In genomic region chr3R:13018284-13018900, dm6 we compare ENCODE assay signal across 2 fruit fly cellular contexts.
TF ChIP-seq lines count a peak whose summit lies in the region.

No protein-coding gene starts in this region.

TF ChIP-seq in whole organism, adult, 20 proteins besides CTCF, POLR2A, EP300 and RAD21 (continued from another document):
- TF ChIP-seq tj (GFP tag; optimal IDR thresholded peaks at IDR 0.05; lab: Kevin White, UChicago): no peak

TF ChIP-seq in whole organism, embryonic, 481 proteins besides CTCF, POLR2A, EP300 and RAD21 (continued from another document):
- TF ChIP-seq CG34224 (GFP tag; IDR thresholded peaks at IDR 0.05; lab: Robert Waterston, UW; ENCODE audit: partially characterized antibody) (no peak), CG16813 (GFP tag; IDR thresholded peaks at IDR 0.05; lab: Robert Waterston, UW; ENCODE audit: partially characterized antibody) (no peak), slbo (GFP tag; IDR thresholded peaks at IDR 0.05; lab: Robert Waterston, UW) (0 out of 2 replicates have a peak, but pooled peaks have one; percentile 12), kni (GFP tag; optimal IDR thresholded peaks at IDR 0.05; lab: Kevin White, UChicago) (no peak), rib (GFP tag; IDR thresholded peaks at IDR 0.05; lab: Robert Waterston, UW) (0 out of 2 replicates have a peak, but pooled peaks have one; percentile 10), CG8089 (GFP tag; optimal IDR thresholded peaks at IDR 0.05; lab: Kevin White, UChicago) (no peak), exex (tag; optimal IDR thresholded peaks at IDR 0.05; lab: Kevin White, UChicago) (peak; percentile 90), CG31224 (GFP tag; IDR thresholded peaks at IDR 0.05; lab: Robert Waterston, UW) (no peak), Lpt (GFP tag; optimal IDR thresholded peaks at IDR 0.05; lab: Kevin White, UChicago) (no peak), CG4854 (GFP tag; optimal IDR thresholded peaks at IDR 0.05; lab: Kevin White, UChicago) (no peak), crol (GFP tag; IDR thresholded peaks at IDR 0.05; lab: Robert Waterston, UW) (peak; percentile 21; the same call in 1 of the 2 replicates), sug (tag; optimal IDR thresholded peaks at IDR 0.05; lab: Kevin White, UChicago) (peak; percentile 94), wdn (GFP tag; IDR thresholded peaks at IDR 0.05; lab: Robert Waterston, UW) (no peak), cad (GFP tag; optimal IDR thresholded peaks at IDR 0.05; lab: Kevin White, UChicago) (no peak), Hand (GFP tag; optimal IDR thresholded peaks at IDR 0.05; lab: Kevin White, UChicago) (peak; percentile 1), zfh1 (GFP tag; IDR thresholded peaks at IDR 0.05; lab: Robert Waterston, UW) (no peak), Dbx (GFP tag; IDR thresholded peaks at IDR 0.05; lab: Robert Waterston, UW) (0 out of 3 replicates have a peak, but pooled peaks have one; percentile 43), grn (GFP tag; optimal IDR thresholded peaks at IDR 0.05; lab: Kevin White, UChicago) (peak; percentile 78), chinmo (GFP tag; IDR thresholded peaks at IDR 0.05; lab: Robert Waterston, UW; ENCODE audit: partially characterized antibody) (peak; percentile 60; the same call in 1 of the 4 replicates), ara (GFP tag; IDR thresholded peaks at IDR 0.05; lab: Robert Waterston, UW) (no peak), Pdp1 (GFP tag; optimal IDR thresholded peaks at IDR 0.05; lab: Kevin White, UChicago) (peak in 1 of 2 experiments; percentile 74), run (tag; optimal IDR thresholded peaks at IDR 0.05; lab: Kevin White, UChicago) (peak; percentile 55), Med (GFP tag; lab: Kevin White, UChicago) (peak; percentile 11), CG9727 (GFP tag; optimal IDR thresholded peaks at IDR 0.05; lab: Kevin White, UChicago) (no peak), mirr (GFP tag; optimal IDR thresholded peaks at IDR 0.05; lab: Kevin White, UChicago) (peak; percentile 86), hkb (optimal IDR thresholded peaks at IDR 0.05; lab: Kevin White, UChicago) (no peak), hkb (GFP tag; IDR thresholded peaks at IDR 0.05; lab: Robert Waterston, UW) (0 out of 2 replicates have a peak, but pooled peaks have one; percentile 24), gro (GFP tag; optimal IDR thresholded peaks at IDR 0.05; lab: Kevin White, UChicago) (peak; percentile 1), corto (GFP tag; optimal IDR thresholded peaks at IDR 0.05; lab: Kevin White, UChicago) (no peak), GATAe (GFP tag; conservative IDR thresholded peaks at IDR 0.05; lab: Robert Waterston, UW) (peak; percentile 77), CG32532 (GFP tag; IDR thresholded peaks at IDR 0.05; lab: Robert Waterston, UW) (0 out of 2 replicates have a peak, but pooled peaks have one; percentile 8), Dip2 (GFP tag; IDR thresholded peaks at IDR 0.05; lab: Robert Waterston, UW) (no peak), CG8944 (GFP tag; optimal IDR thresholded peaks at IDR 0.05; lab: Kevin White, UChicago) (no peak), CG7987 (GFP tag; optimal IDR thresholded peaks at IDR 0.05; lab: Kevin White, UChicago) (peak; percentile 20), CG6654 (GFP tag; optimal IDR thresholded peaks at IDR 0.05; lab: Kevin White, UChicago) (no peak)
